Worm (Caenorhabditis elegans) whole organism, L2 larva: ENCODE results near the gene R04B5.6.

Source experiments
- F13H6.1 ChIP-seq: sonication (generic microtip); optimal IDR thresholded peaks from 2 replicates; lab custom pipeline; 2016; ENCODE audit warnings: missing genetic modification characterization, missing compliant biosample characterization
- Y55F3AM.14 ChIP-seq: fragments of 200-800 bp; sonication (Bioruptor generic); optimal IDR thresholded peaks from 2 replicates; lab custom pipeline; 2018; ENCODE audit warnings: mild to moderate bottlenecking, missing genetic modification characterization, missing compliant biosample characterization
- alr-1 ChIP-seq: fragments of 150-350 bp; optimal IDR thresholded peaks from 2 replicates; lab custom pipeline; 2014; ENCODE audit warnings: missing biosample characterization, missing genetic modification characterization
- ama-1 ChIP-seq: fragments of 150-350 bp; optimal IDR thresholded peaks from 2 replicates; lab custom pipeline; 2018; ENCODE audit warnings: inconsistent platforms
- blmp-1 ChIP-seq: sonication (generic microtip); optimal IDR thresholded peaks from 2 replicates; lab custom pipeline; 2017; ENCODE audit warnings: missing genetic modification characterization, mild to moderate bottlenecking, missing compliant biosample characterization, antibody characterized with exemption, moderate library complexity; ENCODE audit not compliant: insufficient read depth
- ceh-16 ChIP-seq: fragments of 150-350 bp; optimal IDR thresholded peaks from 2 replicates; lab custom pipeline; 2014; ENCODE audit warnings: missing biosample characterization, missing genetic modification characterization
- crh-2 ChIP-seq: sonication (generic microtip); optimal IDR thresholded peaks from 2 replicates; lab custom pipeline; 2017; ENCODE audit warnings: missing biosample characterization, missing genetic modification characterization
- elt-1 ChIP-seq: fragments of 150-350 bp; optimal IDR thresholded peaks from 2 replicates; lab custom pipeline; 2014; ENCODE audit warnings: missing biosample characterization, missing genetic modification characterization
- fos-1 ChIP-seq: fragments of 150-350 bp; optimal IDR thresholded peaks from 2 replicates; lab custom pipeline; 2014; ENCODE audit warnings: missing biosample characterization, missing genetic modification characterization
- lin-11 ChIP-seq: fragments of 150-350 bp; sonication (generic microtip); optimal IDR thresholded peaks from 2 replicates; lab custom pipeline; 2014; ENCODE audit warnings: missing biosample characterization, missing genetic modification characterization, inconsistent platforms, mixed read lengths
- lin-13 ChIP-seq: fragments of 150-350 bp; optimal IDR thresholded peaks from 2 replicates; lab custom pipeline; 2014; ENCODE audit warnings: missing biosample characterization, missing genetic modification reagents, missing genetic modification characterization
- lin-39 ChIP-seq: fragments of 150-350 bp; optimal IDR thresholded peaks from 2 replicates; lab custom pipeline; 2014; ENCODE audit warnings: missing biosample characterization, missing genetic modification reagents, missing genetic modification characterization
- lsy-2 ChIP-seq, 2 experiments: fragments of 150-350 bp in 1 of 2; sonication (generic microtip) in 1 of 2; optimal IDR thresholded peaks; 2 replicates each; lab custom pipeline; 2014 to 2017; ENCODE audit warnings: missing biosample characterization in 2 of 2, missing genetic modification characterization in 2 of 2
- nhr-10 ChIP-seq: sonication (generic microtip); optimal IDR thresholded peaks from 2 replicates; lab custom pipeline; 2017; ENCODE audit warnings: missing biosample characterization, missing genetic modification characterization
- nhr-11 ChIP-seq: fragments of 150-350 bp; optimal IDR thresholded peaks from 2 replicates; lab custom pipeline; 2014; ENCODE audit warnings: missing biosample characterization, missing genetic modification characterization
- nhr-12 ChIP-seq: fragments of 150-350 bp; optimal IDR thresholded peaks from 2 replicates; lab custom pipeline; 2014; ENCODE audit warnings: missing biosample characterization, missing genetic modification characterization
- nhr-129 ChIP-seq: fragments of 150-350 bp; optimal IDR thresholded peaks from 2 replicates; lab custom pipeline; 2014; ENCODE audit warnings: missing biosample characterization, missing genetic modification characterization
- nhr-23 ChIP-seq: fragments of 150-350 bp; optimal IDR thresholded peaks from 2 replicates; lab custom pipeline; 2014; ENCODE audit warnings: missing biosample characterization, missing genetic modification reagents, missing genetic modification characterization
- nhr-237 ChIP-seq: fragments of 150-350 bp; optimal IDR thresholded peaks from 2 replicates; lab custom pipeline; 2014; ENCODE audit warnings: missing biosample characterization, missing genetic modification characterization
- nhr-25 ChIP-seq: fragments of 150-350 bp; sonication (generic microtip); optimal IDR thresholded peaks from 3 replicates; lab custom pipeline; 2014; ENCODE audit warnings: missing biosample characterization, missing genetic modification characterization
- nhr-6 ChIP-seq: fragments of 150-350 bp; optimal IDR thresholded peaks from 2 replicates; lab custom pipeline; 2014; ENCODE audit warnings: missing biosample characterization, missing genetic modification characterization
- nhr-77 ChIP-seq: fragments of 150-350 bp; optimal IDR thresholded peaks from 2 replicates; lab custom pipeline; 2014; ENCODE audit warnings: missing biosample characterization, missing genetic modification characterization
- peb-1 ChIP-seq: fragments of 150-350 bp; optimal IDR thresholded peaks from 2 replicates; lab custom pipeline; 2014; ENCODE audit warnings: missing biosample characterization, missing genetic modification characterization
- sem-4 ChIP-seq: fragments of 150-350 bp; optimal IDR thresholded peaks from 2 replicates; lab custom pipeline; 2014; ENCODE audit warnings: missing biosample characterization, missing genetic modification reagents, missing genetic modification characterization
- sma-3 ChIP-seq: sonication (generic microtip); optimal IDR thresholded peaks from 2 replicates; lab custom pipeline; 2016; ENCODE audit warnings: missing genetic modification reagents, missing genetic modification characterization, missing compliant biosample characterization
- unc-39 ChIP-seq: fragments of 150-350 bp; optimal IDR thresholded peaks from 2 replicates; lab custom pipeline; 2014; ENCODE audit warnings: missing biosample characterization, missing genetic modification characterization
- unc-55 ChIP-seq: fragments of 150-350 bp; sonication (generic microtip); optimal IDR thresholded peaks from 3 replicates; lab custom pipeline; 2014; ENCODE audit warnings: missing biosample characterization, missing genetic modification reagents, missing genetic modification characterization
- unc-62 ChIP-seq: fragments of 150-350 bp; optimal IDR thresholded peaks from 2 replicates; lab custom pipeline; 2014; ENCODE audit warnings: missing biosample characterization, missing genetic modification reagents, missing genetic modification characterization
- zag-1 ChIP-seq: fragments of 150-350 bp; optimal IDR thresholded peaks from 2 replicates; lab custom pipeline; 2014; ENCODE audit warnings: missing biosample characterization, missing genetic modification characterization
- ztf-1 ChIP-seq: fragments of 200-800 bp; sonication (Bioruptor generic); conservative IDR thresholded peaks from 2 replicates; pipeline ENCODE4 v1.3.6; 2022; ENCODE audit warnings: missing genetic modification characterization, missing compliant biosample characterization
- ztf-4 ChIP-seq: fragments of 150-350 bp; optimal IDR thresholded peaks from 2 replicates; lab custom pipeline; 2014; ENCODE audit warnings: missing biosample characterization, missing genetic modification characterization

R04B5.6 gene

DNA sequence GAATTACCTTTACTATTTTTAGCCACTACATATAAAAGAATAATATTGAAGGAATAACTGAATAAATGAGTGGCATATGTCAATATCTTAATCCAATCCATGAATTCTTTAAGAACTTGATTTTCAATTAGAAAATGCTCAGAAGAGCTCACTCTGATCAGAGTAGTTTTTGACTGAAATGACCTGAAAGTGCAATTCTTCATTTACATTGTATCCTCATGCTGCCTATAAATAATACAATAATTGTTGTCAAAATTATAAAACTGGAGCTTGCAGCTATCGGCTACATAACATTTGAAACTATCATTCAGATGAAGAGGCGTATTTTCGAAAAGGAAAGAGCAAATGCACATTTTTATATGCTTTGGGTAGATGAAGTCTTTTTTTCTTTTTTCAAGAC, 37.7 kb downstream of the R04B5.6 start, which contains the start of gene srxa-19:
Gene srxa-19, minus strand, starts transcription at position 101 of the 400 bp plus-strand sequence.
- TF ChIP-seq lsy-2 (tag; optimal IDR thresholded peaks at IDR 0.05; lab: Kevin White, UChicago) = no peak
- no peak for TF ChIP-seq alr-1 (tag; lab: Kevin White, UChicago)
- no peak for TF ChIP-seq nhr-10 (tag; lab: Kevin White, UChicago)
- TF ChIP-seq nhr-6 (tag; lab: Kevin White, UChicago) = no peak
- TF ChIP-seq sem-4 (tag; lab: Kevin White, UChicago) = no peak

DNA sequence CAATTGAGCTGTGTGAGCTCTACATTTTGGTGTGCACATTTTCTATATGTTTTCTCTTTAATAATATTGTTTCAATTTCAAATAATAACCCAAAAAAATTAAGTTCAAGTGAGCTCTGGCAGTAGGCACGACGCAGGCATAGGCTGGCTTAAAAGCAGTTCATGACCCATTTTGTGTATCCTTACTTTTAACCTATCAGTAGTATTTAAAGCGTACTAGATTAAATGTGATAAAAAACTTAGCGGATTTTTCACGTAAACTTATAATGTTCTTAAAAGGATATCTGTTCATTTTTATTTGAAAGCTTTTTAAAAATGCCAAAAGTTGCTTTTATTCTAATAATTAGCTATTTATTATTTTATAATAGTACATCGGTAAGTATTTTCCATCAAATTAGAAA, 38.4 kb downstream of the R04B5.6 start, which contains the start of gene C08B6.6:
Gene C08B6.6, plus strand, starts transcription at position 301 of the 400 bp plus-strand sequence.
- TF ChIP-seq nhr-25 (tag; lab: Kevin White, UChicago) (no peak), lin-39 (no peak), ztf-1 (GFP tag; lab: Robert Waterston, UW) (no peak), sem-4 (tag; lab: Kevin White, UChicago) (no peak), nhr-6 (tag; lab: Kevin White, UChicago) (no peak), ceh-16 (tag; lab: Kevin White, UChicago) (no peak), unc-55 (GFP tag; lab: Kevin White, UChicago) (no peak), F13H6.1 (no peak), nhr-23 (no peak)
- TF ChIP-seq, all 48 proteins: peak for 0

DNA sequence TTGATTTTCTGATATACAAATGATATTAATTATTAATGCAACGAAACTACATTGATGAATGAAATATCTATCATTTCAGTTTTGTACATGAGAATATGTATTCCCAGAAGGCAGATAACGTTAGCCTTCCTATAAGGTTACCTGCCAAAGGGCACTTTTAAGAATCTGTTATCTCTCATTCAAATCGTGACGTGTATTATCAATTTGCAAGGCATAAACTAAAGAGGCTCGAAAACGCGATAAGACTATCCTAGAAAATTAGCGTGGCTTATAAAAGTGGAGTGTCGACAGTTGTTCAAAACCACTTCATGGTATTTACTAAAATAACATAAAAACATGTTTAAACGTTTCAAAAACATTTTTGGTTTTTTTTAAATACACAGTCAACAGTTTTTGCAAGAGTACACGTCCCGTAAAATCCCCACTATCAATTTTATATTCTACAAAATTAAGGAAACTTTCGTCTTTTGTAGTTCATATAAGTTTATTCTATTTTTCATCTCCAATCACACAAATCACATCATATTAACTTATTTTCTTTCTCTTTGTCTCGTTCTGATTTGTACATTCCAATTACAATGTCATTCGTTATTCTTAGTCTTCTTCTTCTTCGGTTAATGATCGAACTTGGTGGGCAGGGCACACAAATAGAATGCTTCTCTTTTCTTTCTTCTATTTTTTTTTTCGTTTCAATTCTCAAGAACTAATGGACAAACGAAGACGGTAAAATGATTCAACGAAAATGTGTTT, 40.0 kb downstream of the R04B5.6 start, which contains the start of gene C08B6.10:
Gene C08B6.10, plus strand, starts transcription at position 700 of the 750 bp plus-strand sequence.
- TF ChIP-seq fos-1 (tag; lab: Kevin White, UChicago) (peak; percentile 20), nhr-12 (tag; lab: Kevin White, UChicago) (no peak)

DNA sequence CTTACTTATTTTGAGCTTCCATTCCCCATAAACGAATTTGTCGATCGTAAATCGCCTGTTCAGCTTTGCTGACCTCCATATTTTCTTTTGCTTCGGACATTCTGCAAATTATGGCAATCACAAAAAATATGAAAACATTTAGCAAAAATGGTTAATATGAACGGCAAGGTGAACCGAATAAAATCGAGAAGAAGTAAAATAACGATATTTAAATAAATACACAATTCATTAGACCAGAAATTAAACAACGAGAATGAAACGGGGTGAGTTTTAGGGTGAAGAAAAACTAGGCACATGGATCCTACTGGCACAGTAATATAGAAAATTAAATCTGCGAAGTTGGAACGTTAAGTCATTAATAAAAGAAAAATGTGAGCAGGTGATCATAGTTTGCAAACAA, 45.2 kb downstream of the R04B5.6 start, which contains the start of gene aos-1:
Gene aos-1, minus strand, starts transcription at position 101 of the 400 bp plus-strand sequence.
- TF ChIP-seq ama-1 (lab: Kevin White, UChicago) (no peak), blmp-1 (tag; lab: Kevin White, UChicago) (no peak), ztf-4 (tag; lab: Kevin White, UChicago) (no peak), unc-62 (no peak), elt-1 (tag; lab: Kevin White, UChicago) (no peak), unc-39 (tag; lab: Kevin White, UChicago) (no peak), crh-2 (tag; lab: Kevin White, UChicago) (no peak), zag-1 (no peak), sma-3 (GFP tag; lab: Kevin White, UChicago) (no peak), peb-1 (tag; lab: Kevin White, UChicago) (no peak), ztf-1 (GFP tag; lab: Robert Waterston, UW) (no peak), nhr-25 (tag; lab: Kevin White, UChicago) (no peak), Y55F3AM.14 (no peak), sem-4 (tag; lab: Kevin White, UChicago) (no peak)

DNA sequence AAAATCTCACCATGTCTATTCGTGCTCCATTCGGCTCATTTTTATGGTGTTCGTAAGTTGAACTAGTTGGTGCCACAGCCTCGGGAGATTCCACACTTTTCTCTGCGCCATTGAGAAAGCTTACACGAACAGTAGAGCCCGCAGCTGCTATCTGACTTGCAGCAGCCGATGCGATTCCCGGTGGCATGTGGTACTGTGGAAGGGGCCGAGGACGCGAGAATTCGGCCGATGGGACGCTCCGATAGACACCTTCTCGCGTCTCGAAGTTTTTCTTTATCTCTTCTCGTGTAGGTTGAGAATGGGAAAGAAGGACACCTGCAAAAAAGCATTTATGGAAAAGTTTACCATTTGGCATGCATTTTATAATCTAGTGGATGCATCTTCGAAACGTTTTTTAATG, 48.3 kb downstream of the R04B5.6 start:
- TF ChIP-seq sma-3 (GFP tag; lab: Kevin White, UChicago) = no peak
- TF ChIP-seq nhr-77 (tag; lab: Kevin White, UChicago) = no peak
- TF ChIP-seq nhr-129 (tag; lab: Kevin White, UChicago) = no peak
- no peak for TF ChIP-seq lin-11 (tag; lab: Kevin White, UChicago)
- TF ChIP-seq lin-13 = no peak
- no peak for TF ChIP-seq nhr-10 (tag; lab: Kevin White, UChicago)
- TF ChIP-seq nhr-11 (tag; lab: Kevin White, UChicago) = no peak
- TF ChIP-seq nhr-237 (tag; lab: Kevin White, UChicago) = no peak
- no peak for TF ChIP-seq lsy-2 (tag; optimal IDR thresholded peaks at IDR 0.05; lab: Kevin White, UChicago)
- TF ChIP-seq peb-1 (tag; lab: Kevin White, UChicago) = no peak
- TF ChIP-seq ztf-4 (tag; lab: Kevin White, UChicago) = no peak
